In the genomic region with DNA sequence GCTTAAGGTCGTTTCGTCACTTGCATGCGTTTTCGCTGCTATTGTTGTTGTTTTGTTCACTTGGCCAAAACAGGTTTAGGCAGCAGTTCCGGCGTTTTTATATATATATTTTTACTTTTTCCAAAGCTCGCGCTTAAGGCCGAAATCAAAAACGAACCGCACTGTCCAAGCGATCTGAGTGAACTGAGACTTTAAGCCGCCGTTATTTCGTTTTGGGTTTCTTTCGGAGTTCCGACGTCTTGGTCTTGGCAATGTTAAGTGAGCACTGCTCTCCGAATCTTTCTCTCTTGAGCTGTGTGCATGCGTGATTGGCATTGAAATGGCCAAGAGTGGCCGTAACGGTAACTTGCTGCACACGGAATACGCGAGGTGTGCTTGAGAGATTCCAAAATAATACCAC, we compare ENCODE assay signal across 5 fruit fly cellular contexts.
TF ChIP-seq lines count a peak whose summit lies in the region.

A gene (minus strand): TSS at position 188 of the 400 bp plus-strand sequence.

- TF ChIP-seq CTCF in whole organism, embryonic (GFP tag; optimal IDR thresholded peaks at IDR 0.05; lab: Kevin White, UChicago) = no peak

TF ChIP-seq in whole organism, adult, 20 proteins besides CTCF, POLR2A, EP300 and RAD21:
- TF ChIP-seq CG12768 (GFP tag; optimal IDR thresholded peaks at IDR 0.05; lab: Kevin White, UChicago) (no peak), bab1 (GFP tag; optimal IDR thresholded peaks at IDR 0.05; lab: Kevin White, UChicago) (no peak), Hr96 (GFP tag; optimal IDR thresholded peaks at IDR 0.05; lab: Kevin White, UChicago) (no peak), ovo (GFP tag; optimal IDR thresholded peaks at IDR 0.05; lab: Kevin White, UChicago) (peak; percentile 16)

TF ChIP-seq in whole organism, embryonic, 481 proteins besides CTCF, POLR2A, EP300 and RAD21 (continues in another document):
- TF ChIP-seq hkb (optimal IDR thresholded peaks at IDR 0.05; lab: Kevin White, UChicago) (peak; percentile 49), hkb (GFP tag; IDR thresholded peaks at IDR 0.05; lab: Robert Waterston, UW) (peak; percentile 38; the same call in 1 of the 2 replicates), pzg (GFP tag; optimal IDR thresholded peaks at IDR 0.05; lab: Kevin White, UChicago) (no peak), pros (GFP tag; optimal IDR thresholded peaks at IDR 0.05; lab: Kevin White, UChicago) (peak; percentile 99), CG2202 (tag; optimal IDR thresholded peaks at IDR 0.05; lab: Kevin White, UChicago) (no peak), CkIIα-i1 (GFP tag; IDR thresholded peaks at IDR 0.05; lab: Robert Waterston, UW) (no peak), CG4707 (GFP tag; optimal IDR thresholded peaks at IDR 0.05; lab: Kevin White, UChicago) (no peak), Ets97D (GFP tag; optimal IDR thresholded peaks at IDR 0.05; lab: Kevin White, UChicago) (no peak), rib (GFP tag; IDR thresholded peaks at IDR 0.05; lab: Robert Waterston, UW) (no peak), CG11723 (GFP tag; optimal IDR thresholded peaks at IDR 0.05; lab: Kevin White, UChicago) (no peak), Poxn (GFP tag; IDR thresholded peaks at IDR 0.05; lab: Robert Waterston, UW) (no peak), eyg (GFP tag; optimal IDR thresholded peaks at IDR 0.05; lab: Kevin White, UChicago) (no peak), sd (tag; optimal IDR thresholded peaks at IDR 0.05; lab: Kevin White, UChicago) (peak; percentile 33), Stat92E (GFP tag; optimal IDR thresholded peaks at IDR 0.05; lab: Kevin White, UChicago) (no peak), sens (GFP tag; lab: Kevin White, UChicago) (no peak), CG2712 (tag; optimal IDR thresholded peaks at IDR 0.05; lab: Kevin White, UChicago) (peak; percentile 25), ara (GFP tag; IDR thresholded peaks at IDR 0.05; lab: Robert Waterston, UW) (0 out of 2 replicates have a peak, but pooled peaks have one; percentile 24), nom (GFP tag; optimal IDR thresholded peaks at IDR 0.05; lab: Kevin White, UChicago) (peak; percentile 53), Oaz (GFP tag; IDR thresholded peaks at IDR 0.05; lab: Robert Waterston, UW) (no peak), Spps (tag; optimal IDR thresholded peaks at IDR 0.05; lab: Kevin White, UChicago) (no peak), ro (GFP tag; IDR thresholded peaks at IDR 0.05; lab: Robert Waterston, UW) (no peak)

TF ChIP-seq in whole organism, prepupa, 60 proteins besides CTCF, POLR2A, EP300 and RAD21:
- TF ChIP-seq Eip78C (GFP tag; lab: Kevin White, UChicago) (peak; percentile 63), fkh (GFP tag; optimal IDR thresholded peaks at IDR 0.05; lab: Kevin White, UChicago) (no peak), dsx (GFP tag; optimal IDR thresholded peaks at IDR 0.05; lab: Kevin White, UChicago; ENCODE audit: poor library complexity, severe bottlenecking) (peak; percentile 38), Lpt (GFP tag; optimal IDR thresholded peaks at IDR 0.05; lab: Kevin White, UChicago) (peak; percentile 56), CG3919 (GFP tag; optimal IDR thresholded peaks at IDR 0.05; lab: Kevin White, UChicago) (no peak), esn (GFP tag; optimal IDR thresholded peaks at IDR 0.05; lab: Kevin White, UChicago) (peak; percentile 16), pdm3 (GFP tag; optimal IDR thresholded peaks at IDR 0.05; lab: Kevin White, UChicago) (no peak), achi (GFP tag; optimal IDR thresholded peaks at IDR 0.05; lab: Kevin White, UChicago) (no peak), CG6854 (GFP tag; optimal IDR thresholded peaks at IDR 0.05; lab: Kevin White, UChicago) (peak; percentile 70), fd59A (GFP tag; optimal IDR thresholded peaks at IDR 0.05; lab: Kevin White, UChicago) (no peak), Eip93F (GFP tag; optimal IDR thresholded peaks at IDR 0.05; lab: Kevin White, UChicago) (peak; percentile 15), Eip75B (GFP tag; optimal IDR thresholded peaks at IDR 0.05; lab: Kevin White, UChicago) (peak; percentile 16), CG8319 (GFP tag; optimal IDR thresholded peaks at IDR 0.05; lab: Kevin White, UChicago) (no peak), CG34406 (GFP tag; optimal IDR thresholded peaks at IDR 0.05; lab: Kevin White, UChicago) (no peak), Sox102F (GFP tag; optimal IDR thresholded peaks at IDR 0.05; lab: Kevin White, UChicago) (peak; percentile 41), CG1621 (tag; optimal IDR thresholded peaks at IDR 0.05; lab: Kevin White, UChicago) (peak; percentile 86), CG6808 (GFP tag; optimal IDR thresholded peaks at IDR 0.05; lab: Kevin White, UChicago) (peak; percentile 34), Smox (GFP tag; optimal IDR thresholded peaks at IDR 0.05; lab: Kevin White, UChicago) (no peak), fd85E (GFP tag; optimal IDR thresholded peaks at IDR 0.05; lab: Kevin White, UChicago) (no peak), spab (GFP tag; optimal IDR thresholded peaks at IDR 0.05; lab: Kevin White, UChicago) (no peak), ss (GFP tag; optimal IDR thresholded peaks at IDR 0.05; lab: Kevin White, UChicago) (peak; percentile 45 to 90), CG6792 (GFP tag; optimal IDR thresholded peaks at IDR 0.05; lab: Kevin White, UChicago) (no peak)

TF ChIP-seq in whole organism, pupa, 21 proteins besides CTCF, POLR2A, EP300 and RAD21:
- TF ChIP-seq CG10348 (GFP tag; IDR thresholded peaks at IDR 0.05; lab: Robert Waterston, UW) = no peak
- peak; percentile 41 for TF ChIP-seq EcR (GFP tag; optimal IDR thresholded peaks at IDR 0.05; lab: Kevin White, UChicago)
- no peak for TF ChIP-seq D1 (tag; optimal IDR thresholded peaks at IDR 0.05; lab: Kevin White, UChicago)
- 0 out of 2 replicates have a peak, but pooled peaks have one; percentile 13 for TF ChIP-seq CG32121 (GFP tag; IDR thresholded peaks at IDR 0.05; lab: Robert Waterston, UW)
- TF ChIP-seq CG13204 (GFP tag; optimal IDR thresholded peaks at IDR 0.05; lab: Kevin White, UChicago) = no peak
- peak; percentile 50 for TF ChIP-seq Pif1B (GFP tag; optimal IDR thresholded peaks at IDR 0.05; lab: Kevin White, UChicago)
- peak; percentile 63; the same call in 1 of the 2 replicates for TF ChIP-seq Ets98B (GFP tag; IDR thresholded peaks at IDR 0.05; lab: Robert Waterston, UW)
- no peak for TF ChIP-seq CG9948 (tag; optimal IDR thresholded peaks at IDR 0.05; lab: Kevin White, UChicago)
- TF ChIP-seq CG34367 (tag; optimal IDR thresholded peaks at IDR 0.05; lab: Kevin White, UChicago) = no peak
- TF ChIP-seq CG8301 (tag; optimal IDR thresholded peaks at IDR 0.05; lab: Kevin White, UChicago) = no peak
- peak; percentile 11 for TF ChIP-seq gl (tag; optimal IDR thresholded peaks at IDR 0.05; lab: Kevin White, UChicago)
- no peak for TF ChIP-seq Snoo (tag; optimal IDR thresholded peaks at IDR 0.05; lab: Kevin White, UChicago)
- no peak for TF ChIP-seq CG14655 (GFP tag; optimal IDR thresholded peaks at IDR 0.05; lab: Kevin White, UChicago)
- no peak for TF ChIP-seq rn (GFP tag; IDR thresholded peaks at IDR 0.05; lab: Robert Waterston, UW)
- no peak for TF ChIP-seq CG8159 (tag; optimal IDR thresholded peaks at IDR 0.05; lab: Kevin White, UChicago)
- no peak for TF ChIP-seq CG12605 (GFP tag; IDR thresholded peaks at IDR 0.05; lab: Robert Waterston, UW)
- TF ChIP-seq CG15710 (tag; optimal IDR thresholded peaks at IDR 0.05; lab: Kevin White, UChicago) = no peak
- TF ChIP-seq CG17806 (tag; optimal IDR thresholded peaks at IDR 0.05; lab: Kevin White, UChicago) = no peak
- TF ChIP-seq Pif1A (GFP tag; optimal IDR thresholded peaks at IDR 0.05; lab: Kevin White, UChicago) = no peak
- TF ChIP-seq CG4496 (GFP tag; IDR thresholded peaks at IDR 0.05; lab: Robert Waterston, UW) = 0 out of 3 replicates have a peak, but pooled peaks have one; percentile 41
- TF ChIP-seq fd96Ca (GFP tag; IDR thresholded peaks at IDR 0.05; lab: Robert Waterston, UW) = peak; percentile 25; the same call in 1 of the 3 replicates
TF ChIP-seq in whole organism, pupa: peak in this region for 7.

TF ChIP-seq in whole organism, wandering third instar larva, 38 proteins besides CTCF, POLR2A, EP300 and RAD21:
- TF ChIP-seq dmrt93B (GFP tag; optimal IDR thresholded peaks at IDR 0.05; lab: Kevin White, UChicago) (no peak), h (GFP tag; optimal IDR thresholded peaks at IDR 0.05; lab: Kevin White, UChicago) (peak; percentile 35), Dif (GFP tag; optimal IDR thresholded peaks at IDR 0.05; lab: Kevin White, UChicago; ENCODE audit: partially characterized antibody) (peak; percentile 69), pan (optimal IDR thresholded peaks at IDR 0.05; lab: Kevin White, UChicago) (no peak), Hnf4 (GFP tag; optimal IDR thresholded peaks at IDR 0.05; lab: Kevin White, UChicago) (peak; percentile 52), Vsx2 (GFP tag; optimal IDR thresholded peaks at IDR 0.05; lab: Kevin White, UChicago; ENCODE audit: partially characterized antibody) (peak; percentile 56), woc (GFP tag; optimal IDR thresholded peaks at IDR 0.05; lab: Kevin White, UChicago) (peak; percentile 10), tai (GFP tag; optimal IDR thresholded peaks at IDR 0.05; lab: Kevin White, UChicago) (peak; percentile 14), dl (GFP tag; optimal IDR thresholded peaks at IDR 0.05; lab: Kevin White, UChicago; ENCODE audit: insufficient read depth in 1 of 2, partially characterized antibody in 2 of 2) (peak in 1 of 2 experiments; percentile 47)
TF ChIP-seq in whole organism, wandering third instar larva: peak in this region for 7.
